Worm (Caenorhabditis elegans) whole organism, early embryonic: Measurements from ENCODE around the gene set-13.

Source experiments
- aly-1 ChIP-seq: sonication (generic microtip); optimal IDR thresholded peaks from 2 replicates; lab custom pipeline; 2016; ENCODE audit warnings: missing genetic modification characterization, missing compliant biosample characterization
- ama-1 ChIP-seq: fragments of 150-350 bp; optimal IDR thresholded peaks from 2 replicates; lab custom pipeline; 2014
- ets-7 ChIP-seq: sonication (generic microtip); optimal IDR thresholded peaks from 2 replicates; lab custom pipeline; 2016; ENCODE audit warnings: missing genotype, missing genetic modification characterization, missing compliant biosample characterization
- tbx-11 ChIP-seq: fragments of 200-800 bp; sonication (Bioruptor generic); IDR thresholded peaks from 2 replicates; pipeline ENCODE4 v1.3.6; 2022; ENCODE audit warnings: missing genetic modification characterization, missing compliant biosample characterization
- tbx-37 ChIP-seq: fragments of 200-800 bp; sonication (Bioruptor generic); conservative IDR thresholded peaks from 2 replicates; pipeline ENCODE4 v1.3.6; 2022; ENCODE audit warnings: missing genetic modification reagents, missing genetic modification characterization, missing compliant biosample characterization

ce11 chrII:2822435-2822920 is 5.7 kb downstream of the set-13 start, which contains the start of the genes fut-4 and K12H6.10:
- TF ChIP-seq tbx-37 (GFP tag; lab: Robert Waterston, UW): no peak
- no peak for TF ChIP-seq ets-7 (tag; lab: Kevin White, UChicago)
- TF ChIP-seq ama-1 (lab: Kevin White, UChicago): no peak
- no peak for TF ChIP-seq aly-1 (tag; lab: Kevin White, UChicago)
- no peak for TF ChIP-seq tbx-11 (GFP tag; lab: Robert Waterston, UW)
